Worm (Caenorhabditis elegans): ENCODE results near the gene dod-20.

DNA sequence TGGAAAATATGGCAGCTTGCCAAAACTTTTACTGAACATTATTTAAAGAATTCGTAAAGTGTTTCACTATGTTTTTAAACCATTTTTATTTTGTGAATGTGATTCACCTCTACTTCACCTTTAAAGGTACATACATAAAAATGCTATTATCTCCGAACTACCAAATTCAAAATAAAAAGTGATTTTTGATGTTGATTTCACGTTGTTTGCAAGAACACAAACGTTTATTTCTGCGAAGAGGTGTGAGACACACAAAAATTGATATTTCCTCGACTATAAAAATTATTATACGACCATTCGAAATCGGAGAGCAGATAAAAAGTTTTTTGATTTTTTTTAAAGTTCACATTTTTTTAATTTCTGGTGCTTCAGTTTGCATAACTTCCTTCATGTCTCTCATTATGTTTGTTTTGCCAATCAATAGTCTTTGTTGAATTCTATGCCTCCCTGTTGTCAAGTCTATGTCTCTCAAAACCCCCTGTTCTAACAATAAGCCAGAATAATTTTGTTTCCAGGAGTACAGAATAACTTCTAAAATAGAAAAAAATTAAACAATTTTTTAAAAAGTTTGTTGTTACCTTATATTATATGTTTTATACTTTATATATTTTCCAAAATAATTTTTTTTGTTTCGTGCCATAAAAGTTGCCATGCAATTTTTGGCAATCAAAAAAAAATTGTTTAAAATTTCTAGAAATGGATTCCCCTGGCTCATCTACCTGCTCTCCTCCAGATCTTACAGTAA lies 28.7 kb downstream of the dod-20 start, which contains the start of gene nhr-123:
- TF ChIP-seq pha-4 (tag; optimal IDR thresholded peaks at IDR 0.05) (no peak), unc-86 (tag; optimal IDR thresholded peaks at IDR 0.05) (no peak), ama-1 (optimal IDR thresholded peaks at IDR 0.05) (no peak), ceh-31 (tag; optimal IDR thresholded peaks at IDR 0.05) (no peak), pros-1 (tag; optimal IDR thresholded peaks at IDR 0.05) (no peak), mec-3 (tag; optimal IDR thresholded peaks at IDR 0.05; ENCODE audit: borderline replicate concordance) (no peak), ets-4 (tag; optimal IDR thresholded peaks at IDR 0.05) (no peak), ahr-1 (tag; optimal IDR thresholded peaks at IDR 0.05) (no peak), ceh-19 (GFP tag; optimal IDR thresholded peaks at IDR 0.05) (no peak), ceh-30 (tag; optimal IDR thresholded peaks at IDR 0.05) (no peak), F13H6.1 (tag; optimal IDR thresholded peaks at IDR 0.05) (no peak)

Measured in whole organism, late embryonic.